Worm (Caenorhabditis elegans) whole organism, early embryonic: ENCODE data around the gene cyp-35B1.

Experiments used
- B0310.2 ChIP-seq: sonication (generic microtip); optimal IDR thresholded peaks from 2 replicates; lab custom pipeline; 2016; ENCODE audit warnings: mild to moderate bottlenecking, missing genetic modification characterization, missing compliant biosample characterization
- F13C5.2 ChIP-seq: sonication (generic microtip); optimal IDR thresholded peaks from 2 replicates; lab custom pipeline; 2017; ENCODE audit warnings: mild to moderate bottlenecking, missing genetic modification characterization, inconsistent platforms, missing compliant biosample characterization
- aly-1 ChIP-seq: sonication (generic microtip); optimal IDR thresholded peaks from 2 replicates; lab custom pipeline; 2016; ENCODE audit warnings: missing genetic modification characterization, missing compliant biosample characterization
- ama-1 ChIP-seq: fragments of 150-350 bp; optimal IDR thresholded peaks from 2 replicates; lab custom pipeline; 2014
- ceh-13 ChIP-seq: fragments of 200-800 bp; sonication (Bioruptor generic); optimal IDR thresholded peaks from 2 replicates; lab custom pipeline; 2018; ENCODE audit warnings: mild to moderate bottlenecking, missing genetic modification characterization, missing compliant biosample characterization
- ceh-36 ChIP-seq: sonication (generic microtip); optimal IDR thresholded peaks from 2 replicates; lab custom pipeline; 2016; ENCODE audit warnings: missing genetic modification characterization, inconsistent platforms, missing compliant biosample characterization
- ets-7 ChIP-seq: sonication (generic microtip); optimal IDR thresholded peaks from 2 replicates; lab custom pipeline; 2016; ENCODE audit warnings: missing genotype, missing genetic modification characterization, missing compliant biosample characterization
- flt-1 ChIP-seq: fragments of 200-800 bp; sonication (Bioruptor generic); IDR thresholded peaks from 2 replicates; pipeline ENCODE4 v1.3.6; 2022; ENCODE audit warnings: missing genetic modification characterization, missing compliant biosample characterization
- hmbx-1 ChIP-seq: sonication (generic microtip); optimal IDR thresholded peaks from 2 replicates; lab custom pipeline; 2016; ENCODE audit warnings: mild to moderate bottlenecking, missing genetic modification characterization, missing compliant biosample characterization
- hmg-4 ChIP-seq: fragments of 200-800 bp; sonication (Bioruptor generic); optimal IDR thresholded peaks from 2 replicates; lab custom pipeline; 2018; ENCODE audit warnings: mild to moderate bottlenecking, missing genetic modification characterization, missing compliant biosample characterization
- hnd-1 ChIP-seq: sonication (generic microtip); optimal IDR thresholded peaks from 2 replicates; lab custom pipeline; 2016; ENCODE audit warnings: missing genetic modification characterization, missing compliant biosample characterization
- pes-1 ChIP-seq: fragments of 200-800 bp; sonication (Bioruptor generic); IDR thresholded peaks from 2 replicates; pipeline ENCODE4 v1.3.6; 2022; ENCODE audit warnings: missing genetic modification reagents, missing genetic modification characterization, missing compliant biosample characterization
- scrt-1 ChIP-seq: fragments of 200-800 bp; sonication (Bioruptor generic); IDR thresholded peaks from 2 replicates; pipeline ENCODE4 v1.3.6; 2022; ENCODE audit warnings: missing genetic modification characterization, missing compliant biosample characterization
- sea-1 ChIP-seq: fragments of 200-800 bp; sonication (Bioruptor generic); conservative IDR thresholded peaks from 2 replicates; pipeline ENCODE4 v1.3.6; 2022; ENCODE audit warnings: missing genetic modification characterization, missing compliant biosample characterization
- tbx-11 ChIP-seq: fragments of 200-800 bp; sonication (Bioruptor generic); IDR thresholded peaks from 2 replicates; pipeline ENCODE4 v1.3.6; 2022; ENCODE audit warnings: missing genetic modification characterization, missing compliant biosample characterization
- tbx-37 ChIP-seq: fragments of 200-800 bp; sonication (Bioruptor generic); conservative IDR thresholded peaks from 2 replicates; pipeline ENCODE4 v1.3.6; 2022; ENCODE audit warnings: missing genetic modification reagents, missing genetic modification characterization, missing compliant biosample characterization
- tra-4 ChIP-seq: sonication (generic microtip); optimal IDR thresholded peaks from 2 replicates; lab custom pipeline; 2017; ENCODE audit warnings: missing genetic modification characterization, missing compliant biosample characterization

The cyp-35B1 gene

ce11 chrV:3916480-3916879 is 22.4 kb upstream of the cyp-35B1 start, which contains the start of gene srx-67:
Gene srx-67 (plus strand): TSS chrV:3916780.
- TF ChIP-seq flt-1 (GFP tag; lab: Robert Waterston, UW) (no peak), pes-1 (no peak), ama-1 (lab: Kevin White, UChicago) (no peak), tbx-11 (no peak), ceh-36 (tag; lab: Kevin White, UChicago) (no peak), scrt-1 (GFP tag; lab: Robert Waterston, UW) (no peak), ets-7 (no peak)

- no peak for TF ChIP-seq hnd-1 (tag; lab: Kevin White, UChicago)
Measured at ce11 chrV:3919289-3919688, 19.5 kb upstream of the cyp-35B1 start, which contains the start of gene srx-66. Gene srx-66 (plus strand): TSS chrV:3919589.

ce11 chrV:3921635-3922034 is 17.2 kb upstream of the cyp-35B1 start, which contains the start of gene srx-65:
Gene srx-65 (plus strand): TSS chrV:3921935.
- TF ChIP-seq ceh-36 (tag; lab: Kevin White, UChicago) (no peak), ama-1 (lab: Kevin White, UChicago) (no peak), hmbx-1 (tag; lab: Kevin White, UChicago) (no peak), hmg-4 (no peak), aly-1 (tag; lab: Kevin White, UChicago) (no peak), ets-7 (no peak), F13C5.2 (tag; lab: Kevin White, UChicago) (no peak), flt-1 (GFP tag; lab: Robert Waterston, UW) (no peak), hnd-1 (tag; lab: Kevin White, UChicago) (no peak), sea-1 (GFP tag; lab: Robert Waterston, UW) (no peak), tbx-37 (GFP tag; lab: Robert Waterston, UW) (no peak), scrt-1 (GFP tag; lab: Robert Waterston, UW) (no peak), pes-1 (no peak), ceh-13 (GFP tag; lab: Kevin White, UChicago) (no peak), tbx-11 (no peak), B0310.2 (tag; lab: Kevin White, UChicago) (no peak), tra-4 (tag; lab: Kevin White, UChicago) (no peak)

- TF ChIP-seq B0310.2 (tag; lab: Kevin White, UChicago) (no peak), aly-1 (tag; lab: Kevin White, UChicago) (no peak), ama-1 (lab: Kevin White, UChicago) (no peak), F13C5.2 (tag; lab: Kevin White, UChicago) (no peak), ceh-13 (GFP tag; lab: Kevin White, UChicago) (no peak), hmbx-1 (tag; lab: Kevin White, UChicago) (no peak), tbx-11 (no peak), ets-7 (no peak), hnd-1 (tag; lab: Kevin White, UChicago) (no peak)
Measured at ce11 chrV:3922547-3922946, 16.3 kb upstream of the cyp-35B1 start.

DNA sequence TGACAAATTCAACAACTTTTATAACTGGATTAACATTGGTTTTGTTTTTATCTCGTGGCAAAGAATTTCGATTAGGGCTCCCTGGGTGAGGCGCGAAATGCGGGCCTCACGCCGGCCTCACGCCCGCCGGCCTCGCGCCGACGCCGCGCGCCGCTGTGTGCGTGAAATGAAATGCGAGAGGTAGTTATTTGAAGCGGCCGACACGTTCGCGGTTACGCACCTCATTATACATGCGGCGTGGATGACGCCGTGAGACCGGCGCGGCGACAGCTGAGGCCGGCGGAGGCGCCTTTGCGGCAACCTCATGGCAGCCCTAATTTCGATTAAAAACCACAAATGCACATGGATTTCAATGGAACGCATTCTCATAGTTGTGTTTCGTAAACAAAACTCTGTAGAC is 11.3 kb upstream of the cyp-35B1 start:
- TF ChIP-seq tbx-11, result no peak
- TF ChIP-seq tbx-37 (GFP tag; lab: Robert Waterston, UW), result no peak
- no peak for TF ChIP-seq ets-7
- TF ChIP-seq pes-1, result no peak
- no peak for TF ChIP-seq flt-1 (GFP tag; lab: Robert Waterston, UW)
- no peak for TF ChIP-seq scrt-1 (GFP tag; lab: Robert Waterston, UW)
- no peak for TF ChIP-seq hnd-1 (tag; lab: Kevin White, UChicago)
- no peak for TF ChIP-seq hmbx-1 (tag; lab: Kevin White, UChicago)
- TF ChIP-seq hmg-4, result no peak
- TF ChIP-seq B0310.2 (tag; lab: Kevin White, UChicago), result no peak
- TF ChIP-seq ceh-13 (GFP tag; lab: Kevin White, UChicago), result no peak
- no peak for TF ChIP-seq F13C5.2 (tag; lab: Kevin White, UChicago)
- no peak for TF ChIP-seq tra-4 (tag; lab: Kevin White, UChicago)

DNA sequence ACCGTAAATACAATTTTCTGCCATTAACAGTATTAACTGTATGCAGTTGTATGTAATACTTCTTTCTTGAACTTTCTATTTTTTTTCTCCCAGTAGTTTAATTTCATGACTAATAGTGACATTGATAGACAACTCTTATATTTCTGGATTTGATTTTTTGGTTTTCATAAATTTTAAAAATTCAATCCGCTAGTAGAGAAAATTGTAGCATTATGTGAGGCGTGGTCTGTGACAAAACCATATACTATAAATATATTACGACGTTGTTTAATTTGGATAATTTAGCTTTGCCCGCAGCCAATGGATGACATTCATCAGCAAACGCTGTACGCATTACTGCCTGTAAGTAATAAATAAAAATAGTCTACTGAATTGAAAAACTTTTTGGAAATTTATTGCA is 9.7 kb upstream of the cyp-35B1 start, which contains the start of gene srx-64:
Gene srx-64 (plus strand): TSS at position 301 of the 400 bp plus-strand sequence.
- no peak for TF ChIP-seq aly-1 (tag; lab: Kevin White, UChicago)
- TF ChIP-seq ceh-13 (GFP tag; lab: Kevin White, UChicago), result no peak
- no peak for TF ChIP-seq flt-1 (GFP tag; lab: Robert Waterston, UW)
- no peak for TF ChIP-seq hmg-4
- TF ChIP-seq scrt-1 (GFP tag; lab: Robert Waterston, UW), result no peak
- no peak for TF ChIP-seq tbx-37 (GFP tag; lab: Robert Waterston, UW)

- TF ChIP-seq tra-4 (tag; lab: Kevin White, UChicago) (no peak), aly-1 (tag; lab: Kevin White, UChicago) (no peak), B0310.2 (tag; lab: Kevin White, UChicago) (no peak), tbx-37 (GFP tag; lab: Robert Waterston, UW) (no peak), hnd-1 (tag; lab: Kevin White, UChicago) (no peak), ama-1 (lab: Kevin White, UChicago) (no peak), ceh-13 (GFP tag; lab: Kevin White, UChicago) (no peak), F13C5.2 (tag; lab: Kevin White, UChicago) (no peak), flt-1 (GFP tag; lab: Robert Waterston, UW) (no peak), ceh-36 (tag; lab: Kevin White, UChicago) (no peak)
Measured at ce11 chrV:3931326-3931725, 7.5 kb upstream of the cyp-35B1 start, which contains the start of gene srx-63. Gene srx-63 (plus strand): TSS chrV:3931626.

- TF ChIP-seq flt-1 (GFP tag; lab: Robert Waterston, UW), result no peak
- TF ChIP-seq ets-7, result no peak
- no peak for TF ChIP-seq ceh-13 (GFP tag; lab: Kevin White, UChicago)
- TF ChIP-seq hmbx-1 (tag; lab: Kevin White, UChicago), result no peak
- no peak for TF ChIP-seq tbx-37 (GFP tag; lab: Robert Waterston, UW)
- no peak for TF ChIP-seq scrt-1 (GFP tag; lab: Robert Waterston, UW)
- no peak for TF ChIP-seq aly-1 (tag; lab: Kevin White, UChicago)
- no peak for TF ChIP-seq tra-4 (tag; lab: Kevin White, UChicago)
- no peak for TF ChIP-seq ama-1 (lab: Kevin White, UChicago)
- TF ChIP-seq ceh-36 (tag; lab: Kevin White, UChicago), result no peak
- no peak for TF ChIP-seq F13C5.2 (tag; lab: Kevin White, UChicago)
- TF ChIP-seq hmg-4, result no peak
- no peak for TF ChIP-seq tbx-11
- no peak for TF ChIP-seq B0310.2 (tag; lab: Kevin White, UChicago)
- TF ChIP-seq pes-1, result no peak
- TF ChIP-seq sea-1 (GFP tag; lab: Robert Waterston, UW), result no peak
- no peak for TF ChIP-seq hnd-1 (tag; lab: Kevin White, UChicago)
Measured at ce11 chrV:3935892-3936478, 2.8 kb upstream of the cyp-35B1 start, which contains the start of gene cyp-35A5. Gene cyp-35A5 (plus strand): TSS chrV:3936326.
